Worm (Caenorhabditis elegans) whole organism, L1 larva: Measurements from ENCODE around the gene F46C5.6.

Experiments used
- C16A3.4 ChIP-seq: fragments of 150-350 bp; optimal IDR thresholded peaks from 2 replicates; lab custom pipeline; 2014; ENCODE audit warnings: missing biosample characterization, missing genetic modification characterization
- ama-1 ChIP-seq: fragments of 150-350 bp; optimal IDR thresholded peaks from 2 replicates; lab custom pipeline; 2014
- blmp-1 ChIP-seq: fragments of 150-350 bp; optimal IDR thresholded peaks from 2 replicates; lab custom pipeline; 2014; ENCODE audit warnings: missing biosample characterization, missing genetic modification characterization
- efl-3 ChIP-seq: fragments of 200-800 bp; sonication (Bioruptor generic); optimal IDR thresholded peaks from 2 replicates; lab custom pipeline; 2018; ENCODE audit warnings: mild to moderate bottlenecking, missing genetic modification characterization, missing compliant biosample characterization
- unc-62 ChIP-seq: fragments of 150-350 bp; optimal IDR thresholded peaks from 2 replicates; lab custom pipeline; 2014; ENCODE audit warnings: missing biosample characterization, missing genetic modification reagents, missing genetic modification characterization

DNA sequence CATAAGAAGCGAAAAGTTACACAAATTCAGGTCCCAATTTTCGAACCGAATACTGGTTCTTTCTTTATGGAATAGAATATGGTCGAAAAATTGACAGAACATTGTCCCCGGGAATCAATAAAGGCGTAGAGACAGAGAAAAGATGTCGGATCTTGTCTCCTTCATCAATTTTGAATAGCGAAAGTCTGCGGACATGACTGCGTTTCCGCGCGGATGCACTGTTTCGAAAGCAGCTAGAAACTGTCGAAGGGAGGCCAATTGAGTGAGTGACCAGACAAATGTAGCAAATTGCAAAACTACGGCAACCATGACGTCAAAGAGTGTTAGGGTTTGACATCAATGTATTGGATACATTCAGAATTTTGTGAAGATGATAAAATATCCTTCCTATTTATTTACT is 12.2 kb upstream of the F46C5.6 start:
- peak; percentile 96 for TF ChIP-seq blmp-1 (tag; lab: Kevin White, UChicago)
- TF ChIP-seq C16A3.4 = no peak
- no peak for TF ChIP-seq unc-62 (GFP tag; lab: Kevin White, UChicago)
- no peak for TF ChIP-seq efl-3 (GFP tag; lab: Kevin White, UChicago)
- no peak for TF ChIP-seq ama-1
